Worm (Caenorhabditis elegans) whole organism, early embryonic: ENCODE measurements around the gene D2096.11.
A peak's percentile ranks its signal among the peaks of the same experiment; 100 is the strongest.

Experiments used
- B0310.2 ChIP-seq: sonication (generic microtip); optimal IDR thresholded peaks from 2 replicates; lab custom pipeline; 2016; ENCODE audit warnings: mild to moderate bottlenecking, missing genetic modification characterization, missing compliant biosample characterization
- F13C5.2 ChIP-seq: sonication (generic microtip); optimal IDR thresholded peaks from 2 replicates; lab custom pipeline; 2017; ENCODE audit warnings: mild to moderate bottlenecking, missing genetic modification characterization, inconsistent platforms, missing compliant biosample characterization
- aly-1 ChIP-seq: sonication (generic microtip); optimal IDR thresholded peaks from 2 replicates; lab custom pipeline; 2016; ENCODE audit warnings: missing genetic modification characterization, missing compliant biosample characterization
- ama-1 ChIP-seq: fragments of 150-350 bp; optimal IDR thresholded peaks from 2 replicates; lab custom pipeline; 2014
- ceh-13 ChIP-seq: fragments of 200-800 bp; sonication (Bioruptor generic); optimal IDR thresholded peaks from 2 replicates; lab custom pipeline; 2018; ENCODE audit warnings: mild to moderate bottlenecking, missing genetic modification characterization, missing compliant biosample characterization
- ceh-36 ChIP-seq: sonication (generic microtip); optimal IDR thresholded peaks from 2 replicates; lab custom pipeline; 2016; ENCODE audit warnings: missing genetic modification characterization, inconsistent platforms, missing compliant biosample characterization
- ets-7 ChIP-seq: sonication (generic microtip); optimal IDR thresholded peaks from 2 replicates; lab custom pipeline; 2016; ENCODE audit warnings: missing genotype, missing genetic modification characterization, missing compliant biosample characterization
- flt-1 ChIP-seq: fragments of 200-800 bp; sonication (Bioruptor generic); IDR thresholded peaks from 2 replicates; pipeline ENCODE4 v1.3.6; 2022; ENCODE audit warnings: missing genetic modification characterization, missing compliant biosample characterization
- hmbx-1 ChIP-seq: sonication (generic microtip); optimal IDR thresholded peaks from 2 replicates; lab custom pipeline; 2016; ENCODE audit warnings: mild to moderate bottlenecking, missing genetic modification characterization, missing compliant biosample characterization
- hmg-4 ChIP-seq: fragments of 200-800 bp; sonication (Bioruptor generic); optimal IDR thresholded peaks from 2 replicates; lab custom pipeline; 2018; ENCODE audit warnings: mild to moderate bottlenecking, missing genetic modification characterization, missing compliant biosample characterization
- hnd-1 ChIP-seq: sonication (generic microtip); optimal IDR thresholded peaks from 2 replicates; lab custom pipeline; 2016; ENCODE audit warnings: missing genetic modification characterization, missing compliant biosample characterization
- pes-1 ChIP-seq: fragments of 200-800 bp; sonication (Bioruptor generic); IDR thresholded peaks from 2 replicates; pipeline ENCODE4 v1.3.6; 2022; ENCODE audit warnings: missing genetic modification reagents, missing genetic modification characterization, missing compliant biosample characterization
- scrt-1 ChIP-seq: fragments of 200-800 bp; sonication (Bioruptor generic); IDR thresholded peaks from 2 replicates; pipeline ENCODE4 v1.3.6; 2022; ENCODE audit warnings: missing genetic modification characterization, missing compliant biosample characterization
- sea-1 ChIP-seq: fragments of 200-800 bp; sonication (Bioruptor generic); conservative IDR thresholded peaks from 2 replicates; pipeline ENCODE4 v1.3.6; 2022; ENCODE audit warnings: missing genetic modification characterization, missing compliant biosample characterization
- tbx-11 ChIP-seq: fragments of 200-800 bp; sonication (Bioruptor generic); IDR thresholded peaks from 2 replicates; pipeline ENCODE4 v1.3.6; 2022; ENCODE audit warnings: missing genetic modification characterization, missing compliant biosample characterization
- tbx-37 ChIP-seq: fragments of 200-800 bp; sonication (Bioruptor generic); conservative IDR thresholded peaks from 2 replicates; pipeline ENCODE4 v1.3.6; 2022; ENCODE audit warnings: missing genetic modification reagents, missing genetic modification characterization, missing compliant biosample characterization
- tra-4 ChIP-seq: sonication (generic microtip); optimal IDR thresholded peaks from 2 replicates; lab custom pipeline; 2017; ENCODE audit warnings: missing genetic modification characterization, missing compliant biosample characterization

Gene D2096.11

DNA sequence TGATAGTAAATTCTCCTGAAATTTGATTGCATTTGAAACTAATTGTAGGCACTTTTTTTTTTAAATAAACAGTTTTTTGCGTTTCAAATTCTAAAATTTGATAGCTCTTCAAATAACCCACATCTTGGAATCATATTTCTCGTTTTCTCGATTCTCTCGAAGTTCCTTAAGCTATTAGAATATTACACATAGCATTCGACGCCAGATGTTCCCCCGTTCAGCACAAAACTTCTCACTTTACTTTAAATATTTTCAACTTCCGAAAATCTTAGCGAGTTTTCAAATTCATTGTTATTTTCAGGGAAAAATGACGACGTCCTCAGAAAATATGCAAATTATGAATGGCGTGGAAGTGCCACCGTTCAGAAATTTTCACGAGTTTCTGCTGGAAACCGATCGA, 14.3 kb downstream of the D2096.11 start, which contains the start of gene praf-3:
TSS of gene praf-3 (plus strand) at position 301 of the 400 bp plus-strand sequence.
- TF ChIP-seq hmbx-1 (tag; lab: Kevin White, UChicago) = no peak
- no peak for TF ChIP-seq ceh-13 (GFP tag; lab: Kevin White, UChicago)
- no peak for TF ChIP-seq ets-7 (tag; lab: Kevin White, UChicago)
- no peak for TF ChIP-seq tbx-11 (GFP tag; lab: Robert Waterston, UW)
- TF ChIP-seq hnd-1 (tag; lab: Kevin White, UChicago) = no peak
- TF ChIP-seq sea-1 (GFP tag; lab: Robert Waterston, UW) = no peak
- TF ChIP-seq B0310.2 (tag; lab: Kevin White, UChicago) = no peak
- no peak for TF ChIP-seq ceh-36 (tag; lab: Kevin White, UChicago)
- no peak for TF ChIP-seq ama-1
- TF ChIP-seq scrt-1 = no peak
- no peak for TF ChIP-seq hmg-4 (GFP tag; lab: Kevin White, UChicago)

DNA sequence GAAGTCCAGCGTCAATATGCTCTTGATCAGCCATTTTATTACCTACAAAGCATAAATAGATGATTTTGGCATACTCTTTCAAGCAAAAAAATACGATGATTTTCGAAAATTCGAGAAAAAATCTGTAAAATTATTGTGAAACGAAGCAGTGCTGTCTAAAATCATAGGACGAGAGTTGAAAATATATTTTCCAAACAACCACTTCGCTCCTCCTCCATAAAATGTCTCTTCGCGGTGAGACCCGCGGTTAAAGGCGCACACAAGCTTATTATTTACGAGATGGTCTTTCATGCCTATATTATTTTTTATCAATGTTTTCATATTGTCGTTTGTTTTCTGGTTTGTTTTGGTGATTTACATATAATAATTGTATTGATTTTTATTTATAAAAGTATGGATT, 14.7 kb downstream of the D2096.11 start, which contains the start of gene nap-1:
TSS of gene nap-1 (minus strand) at position 42 of the 400 bp plus-strand sequence.
- TF ChIP-seq hnd-1 (tag; lab: Kevin White, UChicago) (no peak), B0310.2 (tag; lab: Kevin White, UChicago) (no peak), hmg-4 (GFP tag; lab: Kevin White, UChicago) (no peak), ets-7 (tag; lab: Kevin White, UChicago) (no peak), pes-1 (no peak)

DNA sequence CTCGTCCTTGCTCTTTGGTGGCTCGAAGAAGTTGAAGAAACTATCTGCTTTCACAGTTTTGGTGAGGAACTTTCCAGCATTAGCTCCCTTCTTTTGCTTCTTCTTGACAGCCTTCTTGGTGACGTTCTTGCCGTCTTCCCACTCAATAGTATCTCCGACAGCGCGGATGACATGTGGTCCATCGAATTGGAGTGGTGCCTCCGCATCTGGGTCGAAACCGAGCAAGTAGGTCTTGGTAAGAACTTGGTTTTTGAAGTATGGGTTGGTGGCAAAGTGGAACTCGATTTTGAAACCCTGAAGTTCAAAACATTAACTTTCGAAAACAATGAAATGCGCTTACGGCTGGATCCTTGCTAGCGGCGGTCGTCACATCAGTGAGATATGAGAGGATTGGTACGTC, 15.7 kb downstream of the D2096.11 start:
- TF ChIP-seq sea-1 (GFP tag; lab: Robert Waterston, UW) = no peak
- TF ChIP-seq tbx-37 (GFP tag; lab: Robert Waterston, UW) = no peak
- TF ChIP-seq ceh-36 (tag; lab: Kevin White, UChicago) = no peak
- TF ChIP-seq hmbx-1 (tag; lab: Kevin White, UChicago) = no peak
- no peak for TF ChIP-seq pes-1
- no peak for TF ChIP-seq F13C5.2 (tag; lab: Kevin White, UChicago)
- no peak for TF ChIP-seq ama-1
- no peak for TF ChIP-seq aly-1 (tag; lab: Kevin White, UChicago)
- no peak for TF ChIP-seq tra-4 (tag; lab: Kevin White, UChicago)

DNA sequence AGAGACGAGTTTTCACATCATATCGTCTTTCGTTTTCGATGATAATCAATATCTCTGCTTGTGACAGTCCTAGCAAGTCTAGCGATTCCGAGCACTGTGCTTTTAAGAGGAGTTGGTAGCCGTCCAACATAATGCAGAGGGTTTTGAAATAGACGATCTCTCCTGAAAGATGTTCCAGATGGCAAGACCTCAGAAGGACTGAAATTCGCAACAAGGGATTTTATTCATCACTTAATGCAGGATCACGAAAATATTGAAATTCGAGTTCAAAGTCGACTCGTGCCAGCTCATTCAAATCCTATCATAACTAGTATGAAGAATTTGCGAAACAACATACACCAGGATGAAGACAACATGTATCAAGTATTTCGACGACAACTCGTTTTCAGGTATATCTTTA, 16.5 kb downstream of the D2096.11 start, which contains the start of gene D2096.7:
TSS of gene D2096.7 (minus strand) at position 130 of the 400 bp plus-strand sequence.
- TF ChIP-seq B0310.2 (tag; lab: Kevin White, UChicago) = no peak
- TF ChIP-seq hmbx-1 (tag; lab: Kevin White, UChicago) = no peak
- TF ChIP-seq hmg-4 (GFP tag; lab: Kevin White, UChicago) = no peak
- no peak for TF ChIP-seq tra-4 (tag; lab: Kevin White, UChicago)
- TF ChIP-seq sea-1 (GFP tag; lab: Robert Waterston, UW) = no peak
- no peak for TF ChIP-seq tbx-37 (GFP tag; lab: Robert Waterston, UW)
- TF ChIP-seq aly-1 (tag; lab: Kevin White, UChicago) = no peak
- no peak for TF ChIP-seq hnd-1 (tag; lab: Kevin White, UChicago)
- TF ChIP-seq flt-1 = no peak
- no peak for TF ChIP-seq pes-1

DNA sequence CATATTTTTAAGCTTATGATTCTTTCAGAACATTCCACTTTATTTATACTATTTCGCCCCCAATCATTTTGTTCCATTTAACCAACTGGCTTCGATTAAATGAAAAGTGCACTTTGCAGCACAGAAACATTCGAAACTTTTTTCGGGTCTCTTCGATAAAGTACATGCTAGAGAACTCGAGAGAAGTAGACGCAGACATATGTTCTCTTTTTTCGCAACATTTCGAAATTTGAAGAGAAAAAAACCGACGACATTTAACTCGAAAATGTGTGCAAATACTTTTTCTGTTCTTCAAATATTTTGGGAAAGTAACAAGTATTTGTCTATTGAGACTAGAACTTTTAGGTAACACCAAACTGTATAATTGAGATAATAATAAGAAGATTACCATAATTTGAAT, 17.1 kb downstream of the D2096.11 start:
- TF ChIP-seq tbx-37 (GFP tag; lab: Robert Waterston, UW) (no peak), ceh-13 (GFP tag; lab: Kevin White, UChicago) (no peak), hnd-1 (tag; lab: Kevin White, UChicago) (no peak), hmg-4 (GFP tag; lab: Kevin White, UChicago) (no peak), hmbx-1 (tag; lab: Kevin White, UChicago) (no peak), B0310.2 (tag; lab: Kevin White, UChicago) (no peak)

DNA sequence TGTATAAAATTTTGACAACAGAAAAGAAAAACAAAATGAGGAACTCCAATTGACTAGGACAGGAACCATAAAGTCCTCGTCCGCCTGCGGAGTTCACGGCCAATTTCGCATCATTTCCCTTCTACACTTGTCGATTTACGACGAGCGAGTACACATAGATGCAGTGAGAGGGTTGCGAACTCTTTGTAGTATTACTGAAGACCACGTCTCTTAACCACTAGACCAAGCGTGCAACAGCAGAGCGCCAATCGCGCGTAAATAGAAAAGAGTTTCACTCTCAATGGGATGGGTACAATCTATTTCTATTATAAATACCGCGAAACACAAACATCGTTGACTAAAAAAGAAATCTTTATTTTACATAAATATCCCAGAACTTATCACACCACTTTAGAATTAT, 18.6 kb downstream of the D2096.11 start:
- TF ChIP-seq flt-1 = peak; percentile 94
- no peak for TF ChIP-seq ama-1
- peak; percentile 88 for TF ChIP-seq tbx-11 (GFP tag; lab: Robert Waterston, UW)
- TF ChIP-seq hnd-1 (tag; lab: Kevin White, UChicago) = peak; percentile 82
- peak; percentile 91 for TF ChIP-seq aly-1 (tag; lab: Kevin White, UChicago)
- peak; percentile 92 for TF ChIP-seq sea-1 (GFP tag; lab: Robert Waterston, UW)
- TF ChIP-seq F13C5.2 (tag; lab: Kevin White, UChicago) = peak; percentile 92
- peak; percentile 84 for TF ChIP-seq tra-4 (tag; lab: Kevin White, UChicago)
- TF ChIP-seq scrt-1 = peak; percentile 93
- peak; percentile 94 for TF ChIP-seq tbx-37 (GFP tag; lab: Robert Waterston, UW)
- TF ChIP-seq ets-7 (tag; lab: Kevin White, UChicago) = peak; percentile 75
- TF ChIP-seq hmbx-1 (tag; lab: Kevin White, UChicago) = peak; percentile 88
- peak; percentile 91 for TF ChIP-seq ceh-36 (tag; lab: Kevin White, UChicago)
- peak; percentile 85 for TF ChIP-seq B0310.2 (tag; lab: Kevin White, UChicago)
- TF ChIP-seq ceh-13 (GFP tag; lab: Kevin White, UChicago) = peak; percentile 82
- TF ChIP-seq hmg-4 (GFP tag; lab: Kevin White, UChicago) = peak; percentile 96
- TF ChIP-seq pes-1 = peak; percentile 94

DNA sequence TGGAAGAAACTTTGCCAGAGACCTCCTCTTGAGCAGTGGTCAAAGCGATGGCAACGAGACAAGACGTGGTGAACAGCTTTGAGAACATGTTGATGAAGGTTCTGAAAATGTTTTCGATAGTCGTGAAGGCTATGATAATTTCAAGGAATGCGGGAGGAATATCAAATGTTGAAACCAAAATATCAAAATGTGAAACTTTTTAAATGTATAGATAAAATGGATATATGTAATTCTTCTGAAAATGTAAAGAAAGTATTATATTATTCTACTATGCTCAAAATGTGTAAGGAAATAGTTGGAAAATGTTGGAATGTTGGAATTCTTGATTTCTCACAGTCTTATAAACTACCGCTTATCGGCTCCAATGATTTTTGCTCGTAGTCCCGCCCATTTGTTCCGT, 24.9 kb downstream of the D2096.11 start, which contains the start of gene D2096.6:
TSS of gene D2096.6 (minus strand) at position 101 of the 400 bp plus-strand sequence.
- TF ChIP-seq hmg-4 (GFP tag; lab: Kevin White, UChicago) = no peak
- no peak for TF ChIP-seq pes-1
- no peak for TF ChIP-seq aly-1 (tag; lab: Kevin White, UChicago)
- TF ChIP-seq B0310.2 (tag; lab: Kevin White, UChicago) = no peak
- TF ChIP-seq sea-1 (GFP tag; lab: Robert Waterston, UW) = no peak
- no peak for TF ChIP-seq F13C5.2 (tag; lab: Kevin White, UChicago)
- TF ChIP-seq ama-1 = no peak
- no peak for TF ChIP-seq tra-4 (tag; lab: Kevin White, UChicago)
- TF ChIP-seq tbx-11 (GFP tag; lab: Robert Waterston, UW) = no peak
- no peak for TF ChIP-seq flt-1
- no peak for TF ChIP-seq hnd-1 (tag; lab: Kevin White, UChicago)
- no peak for TF ChIP-seq hmbx-1 (tag; lab: Kevin White, UChicago)
- TF ChIP-seq scrt-1 = no peak
- no peak for TF ChIP-seq ets-7 (tag; lab: Kevin White, UChicago)
- no peak for TF ChIP-seq tbx-37 (GFP tag; lab: Robert Waterston, UW)
- TF ChIP-seq ceh-13 (GFP tag; lab: Kevin White, UChicago) = no peak
- no peak for TF ChIP-seq ceh-36 (tag; lab: Kevin White, UChicago)
